Worm (Caenorhabditis elegans): Measurements from ENCODE around the gene Y39G8B.2.

ce11 chrII:13964325-13964724, 11.7 kb downstream of the Y39G8B.2 start:
- TF ChIP-seq nhr-77 (tag; optimal IDR thresholded peaks at IDR 0.05): no peak
- no peak for TF ChIP-seq unc-39 (tag; optimal IDR thresholded peaks at IDR 0.05)
- no peak for TF ChIP-seq nhr-11 (tag; optimal IDR thresholded peaks at IDR 0.05)
- TF ChIP-seq F49E8.2 (tag; optimal IDR thresholded peaks at IDR 0.05; ENCODE audit: borderline replicate concordance): no peak
- TF ChIP-seq dve-1 (tag; optimal IDR thresholded peaks at IDR 0.05; ENCODE audit: insufficient read depth): no peak
- TF ChIP-seq ceh-82 (tag; optimal IDR thresholded peaks at IDR 0.05): no peak
- no peak for TF ChIP-seq fos-1 (tag; optimal IDR thresholded peaks at IDR 0.05)
